Worm (Caenorhabditis elegans) whole organism, L1 larva: ENCODE data around the gene F17A9.4.

Source experiments
- C16A3.4 ChIP-seq: fragments of 150-350 bp; optimal IDR thresholded peaks from 2 replicates; lab custom pipeline; 2014; ENCODE audit warnings: missing biosample characterization, missing genetic modification characterization
- Y116A8C.19 ChIP-seq: sonication (generic microtip); optimal IDR thresholded peaks from 2 replicates; lab custom pipeline; 2016; ENCODE audit warnings: missing compliant biosample characterization, missing genetic modification characterization, borderline replicate concordance
- ama-1 ChIP-seq: fragments of 150-350 bp; optimal IDR thresholded peaks from 2 replicates; lab custom pipeline; 2014
- blmp-1 ChIP-seq: fragments of 150-350 bp; optimal IDR thresholded peaks from 2 replicates; lab custom pipeline; 2014; ENCODE audit warnings: missing biosample characterization, missing genetic modification characterization
- ceh-63 ChIP-seq: fragments of 200-800 bp; sonication (Bioruptor generic); optimal IDR thresholded peaks from 2 replicates; lab custom pipeline; 2018; ENCODE audit warnings: mild to moderate bottlenecking, missing genetic modification characterization, missing compliant biosample characterization
- ceh-8 ChIP-seq: fragments of 200-800 bp; sonication (Bioruptor generic); optimal IDR thresholded peaks from 2 replicates; lab custom pipeline; 2018; ENCODE audit warnings: mild to moderate bottlenecking, missing genetic modification characterization, moderate library complexity, missing compliant biosample characterization
- ceh-82 ChIP-seq, 3 experiments: fragments of 150-350 bp in 1 of 3; sonication (generic microtip) in 2 of 3; optimal IDR thresholded peaks; 2 replicates each; lab custom pipeline; 2014 to 2017; ENCODE audit warnings: missing biosample characterization in 3 of 3, missing genetic modification characterization in 3 of 3
- ces-1 ChIP-seq: fragments of 150-350 bp; optimal IDR thresholded peaks from 2 replicates; lab custom pipeline; 2014; ENCODE audit warnings: missing biosample characterization, missing genetic modification reagents, missing genetic modification characterization
- dsc-1 ChIP-seq: sonication (generic microtip); optimal IDR thresholded peaks from 2 replicates; lab custom pipeline; 2016; ENCODE audit warnings: mild to moderate bottlenecking, missing genetic modification characterization, missing compliant biosample characterization
- efl-1 ChIP-seq, 4 experiments: fragments of 150-350 bp; optimal IDR thresholded peaks in 3 of 4; peaks in 1 of 4; 1 replicate in 1 of 4; 2 replicates in 3 of 4; lab custom pipeline; 2014; ENCODE audit warnings: missing biosample characterization in 2 of 4, missing genetic modification characterization in 2 of 4, missing genetic modification reagents in 2 of 4
- efl-3 ChIP-seq: fragments of 200-800 bp; sonication (Bioruptor generic); optimal IDR thresholded peaks from 2 replicates; lab custom pipeline; 2018; ENCODE audit warnings: mild to moderate bottlenecking, missing genetic modification characterization, missing compliant biosample characterization
- grh-1 ChIP-seq: fragments of 200-800 bp; sonication (Bioruptor generic); IDR thresholded peaks from 2 replicates; pipeline ENCODE4 v1.3.6; 2022; ENCODE audit warnings: missing genetic modification reagents, missing genetic modification characterization, missing compliant biosample characterization
- hlh-4 ChIP-seq: sonication (generic microtip); optimal IDR thresholded peaks from 2 replicates; lab custom pipeline; 2016; ENCODE audit warnings: mild to moderate bottlenecking, missing genetic modification characterization, missing compliant biosample characterization
- irx-1 ChIP-seq: sonication (generic microtip); optimal IDR thresholded peaks from 2 replicates; lab custom pipeline; 2016; ENCODE audit warnings: missing genetic modification characterization, missing compliant biosample characterization
- isw-1 ChIP-seq: fragments of 200-800 bp; sonication (Bioruptor generic); IDR thresholded peaks from 2 replicates; pipeline ENCODE4 v1.3.6; 2022; ENCODE audit warnings: missing genetic modification characterization, missing compliant biosample characterization
- lin-14 ChIP-seq: fragments of 200-800 bp; sonication (Bioruptor generic); optimal IDR thresholded peaks from 2 replicates; lab custom pipeline; 2018; ENCODE audit warnings: mild to moderate bottlenecking, missing genetic modification characterization, moderate library complexity, missing compliant biosample characterization
- lin-15B ChIP-seq: fragments of 150-350 bp; sonication (generic microtip); optimal IDR thresholded peaks from 3 replicates; lab custom pipeline; 2014; ENCODE audit warnings: missing biosample characterization, missing genetic modification characterization
- lin-39 ChIP-seq: fragments of 150-350 bp; optimal IDR thresholded peaks from 2 replicates; lab custom pipeline; 2014; ENCODE audit warnings: missing biosample characterization, missing genetic modification reagents, missing genetic modification characterization
- lir-3 ChIP-seq: sonication (generic microtip); optimal IDR thresholded peaks from 2 replicates; lab custom pipeline; 2016; ENCODE audit warnings: mild to moderate bottlenecking, missing genetic modification characterization, moderate library complexity, missing compliant biosample characterization; ENCODE audit not compliant: poor library complexity
- mab-9 ChIP-seq: fragments of 200-800 bp; sonication (Bioruptor generic); IDR thresholded peaks from 2 replicates; pipeline ENCODE4 v1.3.6; 2022; ENCODE audit warnings: missing genetic modification reagents, missing genetic modification characterization, missing compliant biosample characterization
- mdl-1 ChIP-seq, 2 experiments: fragments of 150-350 bp; optimal IDR thresholded peaks; 2 replicates each; lab custom pipeline; 2014 to 2017; ENCODE audit warnings: missing biosample characterization in 2 of 2, missing genetic modification characterization in 2 of 2, inconsistent platforms in 1 of 2
- mef-2 ChIP-seq: fragments of 150-350 bp; optimal IDR thresholded peaks from 2 replicates; lab custom pipeline; 2014; ENCODE audit warnings: missing biosample characterization, missing genetic modification characterization
- nhr-11 ChIP-seq: fragments of 150-350 bp; optimal IDR thresholded peaks from 2 replicates; lab custom pipeline; 2014; ENCODE audit warnings: missing biosample characterization, missing genetic modification characterization
- nhr-12 ChIP-seq: sonication (generic microtip); optimal IDR thresholded peaks from 2 replicates; lab custom pipeline; 2017; ENCODE audit warnings: missing biosample characterization, missing genetic modification characterization
- nhr-19 ChIP-seq: fragments of 200-800 bp; sonication (Bioruptor generic); conservative IDR thresholded peaks from 2 replicates; pipeline ENCODE4 v1.3.6; 2022; ENCODE audit warnings: missing genetic modification characterization, missing compliant biosample characterization
- nhr-20 ChIP-seq: sonication (generic microtip); optimal IDR thresholded peaks from 2 replicates; lab custom pipeline; 2016; ENCODE audit warnings: mild to moderate bottlenecking, missing genetic modification characterization, missing compliant biosample characterization
- nhr-77 ChIP-seq: fragments of 150-350 bp; optimal IDR thresholded peaks from 2 replicates; lab custom pipeline; 2014; ENCODE audit warnings: missing biosample characterization, missing genetic modification characterization
- pax-3 ChIP-seq: fragments of 200-800 bp; sonication (Bioruptor generic); optimal IDR thresholded peaks from 2 replicates; lab custom pipeline; 2018; ENCODE audit warnings: mild to moderate bottlenecking, missing genetic modification characterization, moderate library complexity, missing compliant biosample characterization
- pqm-1 ChIP-seq: sonication (generic microtip); optimal IDR thresholded peaks from 3 replicates; lab custom pipeline; 2017; ENCODE audit warnings: missing biosample characterization, missing genetic modification characterization
- rnt-1 ChIP-seq: sonication (generic microtip); optimal IDR thresholded peaks from 2 replicates; lab custom pipeline; 2016; ENCODE audit warnings: mild to moderate bottlenecking, missing genetic modification characterization, moderate library complexity, missing compliant biosample characterization
- snpc-4 ChIP-seq: fragments of 150-350 bp; optimal IDR thresholded peaks from 2 replicates; lab custom pipeline; 2014; ENCODE audit warnings: missing biosample characterization, missing genetic modification characterization
- snu-23 ChIP-seq: sonication (generic microtip); optimal IDR thresholded peaks from 2 replicates; lab custom pipeline; 2016; ENCODE audit warnings: missing genetic modification characterization, missing compliant biosample characterization
- sup-37 ChIP-seq: fragments of 200-800 bp; sonication (Bioruptor generic); optimal IDR thresholded peaks from 2 replicates; lab custom pipeline; 2018; ENCODE audit warnings: mild to moderate bottlenecking, missing genetic modification characterization, missing compliant biosample characterization
- swsn-7 ChIP-seq: sonication (generic microtip); optimal IDR thresholded peaks from 2 replicates; lab custom pipeline; 2016; ENCODE audit warnings: missing genetic modification characterization, missing compliant biosample characterization
- unc-130 ChIP-seq: fragments of 150-350 bp; optimal IDR thresholded peaks from 2 replicates; lab custom pipeline; 2017; ENCODE audit warnings: missing biosample characterization, missing genetic modification characterization, inconsistent platforms
- unc-98 ChIP-seq: fragments of 200-800 bp; sonication (Bioruptor generic); IDR thresholded peaks from 2 replicates; pipeline ENCODE4 v1.3.6; 2022; ENCODE audit warnings: missing genetic modification characterization, missing compliant biosample characterization
- zip-4 ChIP-seq: fragments of 200-800 bp; sonication (Bioruptor generic); optimal IDR thresholded peaks from 2 replicates; lab custom pipeline; 2018; ENCODE audit warnings: mild to moderate bottlenecking, missing genetic modification characterization, moderate library complexity, missing compliant biosample characterization
- ztf-4 ChIP-seq: fragments of 150-350 bp; optimal IDR thresholded peaks from 2 replicates; lab custom pipeline; 2014; ENCODE audit warnings: missing biosample characterization, missing genetic modification characterization

The F17A9.4 gene

ce11 chrV:6131100-6131499 lies 20.7 kb upstream of the F17A9.4 start, which contains the start of gene exp-2:
exp-2 (plus strand) TSS chrV:6131400.
- TF ChIP-seq nhr-77 (tag; lab: Kevin White, UChicago): no peak
- no peak for TF ChIP-seq efl-3 (GFP tag; lab: Kevin White, UChicago)
- TF ChIP-seq irx-1 (tag; lab: Kevin White, UChicago): no peak
- peak; percentile 18 for TF ChIP-seq lin-14 (GFP tag; lab: Kevin White, UChicago)
- no peak for TF ChIP-seq pqm-1 (tag; lab: Kevin White, UChicago)
- TF ChIP-seq mef-2 (tag; lab: Kevin White, UChicago): no peak

DNA sequence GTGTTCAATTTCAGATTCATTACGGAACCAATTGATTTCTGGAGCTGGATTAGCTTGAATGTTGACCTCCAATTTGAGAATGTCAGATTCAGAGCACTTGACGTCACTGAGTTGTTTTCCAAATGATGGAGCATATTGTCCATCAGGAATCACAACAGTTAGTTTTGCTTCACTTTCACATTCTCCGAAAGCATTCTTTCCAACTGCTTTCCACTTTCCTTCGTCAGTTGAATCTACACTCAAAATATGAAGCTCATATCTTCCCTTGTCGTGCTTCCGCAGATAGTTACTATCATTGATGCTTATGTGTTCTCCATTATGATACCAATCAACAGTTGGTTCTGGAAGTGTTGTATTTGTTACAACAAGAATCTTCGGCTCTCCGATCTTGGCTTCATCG lies 17.9 kb upstream of the F17A9.4 start:
- TF ChIP-seq grh-1 (GFP tag; lab: Robert Waterston, UW): no peak
- TF ChIP-seq efl-1 (optimal IDR thresholded peaks at IDR 0.05; lab: Kevin White, UChicago): no peak
- TF ChIP-seq efl-1 (GFP tag; optimal IDR thresholded peaks at IDR 0.05 in 1 of 2; lab: Kevin White, UChicago): peak in 1 of 2 experiments; percentile 49

ce11 chrV:6121659-6122058 lies 11.2 kb upstream of the F17A9.4 start:
- TF ChIP-seq unc-98: no peak
- no peak for TF ChIP-seq ceh-63 (GFP tag; lab: Kevin White, UChicago)
- TF ChIP-seq zip-4 (GFP tag; lab: Kevin White, UChicago): no peak
- no peak for TF ChIP-seq nhr-77 (tag; lab: Kevin White, UChicago)
- TF ChIP-seq sup-37 (GFP tag; lab: Kevin White, UChicago): no peak
- no peak for TF ChIP-seq isw-1
- no peak for TF ChIP-seq nhr-19 (GFP tag; lab: Robert Waterston, UW)
- no peak for TF ChIP-seq lin-15B (tag; lab: Kevin White, UChicago)
- no peak for TF ChIP-seq ztf-4 (tag; lab: Kevin White, UChicago)
- no peak for TF ChIP-seq C16A3.4
- TF ChIP-seq snpc-4 (tag; lab: Kevin White, UChicago): no peak
- no peak for TF ChIP-seq mef-2 (tag; lab: Kevin White, UChicago)
- no peak for TF ChIP-seq pax-3
- no peak for TF ChIP-seq mab-9 (GFP tag; lab: Robert Waterston, UW)
- no peak for TF ChIP-seq snu-23
- no peak for TF ChIP-seq ceh-8 (GFP tag; lab: Kevin White, UChicago)

DNA sequence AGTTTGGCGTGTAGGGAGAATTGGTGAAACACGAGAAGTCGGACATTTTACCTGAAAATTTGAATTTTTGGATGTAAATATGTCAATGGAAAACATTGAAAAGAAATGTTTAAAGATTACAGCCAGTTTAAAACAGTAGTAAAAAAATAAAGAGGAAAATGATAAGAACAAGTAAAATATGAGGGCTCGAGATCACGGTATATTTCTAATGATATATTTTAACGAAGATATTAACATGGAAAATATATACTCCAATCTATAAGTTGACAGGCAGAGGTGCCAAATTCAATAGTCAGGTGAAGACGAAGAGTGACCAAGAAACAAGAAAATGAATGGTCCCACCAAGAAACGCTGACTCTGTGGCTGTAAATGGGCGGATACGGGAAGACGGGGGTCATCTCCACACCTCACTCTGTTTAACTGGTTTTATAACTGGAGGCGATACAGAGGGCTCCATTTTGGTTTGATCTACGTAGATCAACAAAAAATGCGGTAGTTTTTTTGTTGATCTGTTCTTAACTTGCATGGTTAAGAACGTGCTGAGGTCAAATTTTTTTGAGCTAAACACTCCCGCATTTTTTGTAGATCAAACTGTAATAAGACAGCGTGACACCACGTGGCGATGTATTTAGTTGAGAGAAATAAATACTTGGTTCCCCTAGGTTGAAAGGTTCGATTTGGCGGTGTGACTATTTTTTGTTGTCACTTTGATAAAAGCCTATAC lies 9.9 kb upstream of the F17A9.4 start, which contains the start of gene ceh-49:
Gene ceh-49 (minus strand): TSS at position 51 of the 724 bp plus-strand sequence.
- TF ChIP-seq Y116A8C.19 (tag; lab: Kevin White, UChicago) (no peak), dsc-1 (tag; lab: Kevin White, UChicago) (no peak), pax-3 (no peak), swsn-7 (tag; lab: Kevin White, UChicago) (no peak), ceh-63 (GFP tag; lab: Kevin White, UChicago) (no peak), nhr-12 (tag; lab: Kevin White, UChicago) (no peak), lin-39 (tag; lab: Kevin White, UChicago) (no peak), isw-1 (no peak), mdl-1 (tag; optimal IDR thresholded peaks at IDR 0.05; lab: Kevin White, UChicago) (no peak), ama-1 (lab: Kevin White, UChicago) (no peak)

DNA sequence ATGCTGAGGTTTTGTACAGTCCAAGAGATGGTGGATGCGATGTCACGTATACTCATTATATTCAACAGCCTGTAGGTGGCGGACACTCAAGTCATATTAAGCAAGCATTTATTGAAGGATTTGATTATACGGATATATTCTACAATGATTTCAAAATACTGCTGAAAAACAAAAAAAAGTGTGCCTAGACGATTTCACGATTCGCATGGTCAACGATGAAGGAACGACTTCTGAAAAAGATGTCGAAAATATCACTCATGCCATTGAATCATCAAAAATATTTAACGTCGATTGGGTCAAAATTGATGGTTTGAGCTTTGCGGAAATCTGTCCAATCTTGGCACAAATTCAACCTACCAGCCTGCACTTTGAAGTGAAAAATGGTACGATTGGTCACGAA lies 6.6 kb upstream of the F17A9.4 start:
- TF ChIP-seq nhr-11 (tag; lab: Kevin White, UChicago) (no peak), rnt-1 (no peak)
- TF ChIP-seq, all 84 proteins: peak for 0

- no peak for TF ChIP-seq efl-1 (optimal IDR thresholded peaks at IDR 0.05; lab: Kevin White, UChicago)
- peak in 1 of 2 experiments; percentile 81 for TF ChIP-seq efl-1 (GFP tag; optimal IDR thresholded peaks at IDR 0.05 in 1 of 2; lab: Kevin White, UChicago)
- no peak for TF ChIP-seq blmp-1 (tag; lab: Kevin White, UChicago)
- TF ChIP-seq Y116A8C.19 (tag; lab: Kevin White, UChicago): no peak
- TF ChIP-seq lir-3 (tag; lab: Kevin White, UChicago): no peak
- no peak for TF ChIP-seq unc-98
- TF ChIP-seq ces-1 (GFP tag; lab: Kevin White, UChicago): no peak
- TF ChIP-seq ceh-82 (tag; optimal IDR thresholded peaks at IDR 0.05; lab: Kevin White, UChicago): no peak
- TF ChIP-seq pqm-1 (tag; lab: Kevin White, UChicago): no peak
- no peak for TF ChIP-seq unc-130 (tag; lab: Kevin White, UChicago)
- no peak for TF ChIP-seq hlh-4 (tag; lab: Kevin White, UChicago)
- TF ChIP-seq pax-3: no peak
- TF ChIP-seq nhr-20 (tag; lab: Kevin White, UChicago): peak; percentile 53
- TF ChIP-seq lin-14 (GFP tag; lab: Kevin White, UChicago): no peak
These were observed 2.4 kb upstream of the F17A9.4 start, which contains the start of gene F17A9.5 for ce11 chrV:6112823-6113222. F17A9.5 (minus strand) TSS chrV:6112997.
